Fruit fly (Drosophila melanogaster) whole organism, embryonic: ENCODE measurements around the gene CG7781.

Experiments
- Antp ChIP-seq: fragments of 200-800 bp; sonication (Bioruptor generic); optimal IDR thresholded peaks from 3 replicates; lab custom pipeline; 2016; ENCODE audit warnings: missing biosample characterization, missing genetic modification characterization
- Bdp1 ChIP-seq: fragments of 200-800 bp; sonication (Bioruptor generic); optimal IDR thresholded peaks from 3 replicates; lab custom pipeline; 2016; ENCODE audit warnings: missing biosample characterization, missing genetic modification characterization
- CG1024 ChIP-seq: fragments of 200-800 bp; sonication (Bioruptor generic); IDR thresholded peaks from 2 replicates; pipeline ENCODE4 v1.3.6; 2022; ENCODE audit warnings: missing biosample characterization, missing genetic modification characterization
- CG11247 ChIP-seq: fragments of 200-800 bp; sonication (Bioruptor generic); IDR thresholded peaks from 2 replicates; pipeline ENCODE4 v1.3.6; 2022; ENCODE audit warnings: missing biosample characterization, missing genetic modification characterization
- CG12219 ChIP-seq: fragments of 200-800 bp; sonication (Bioruptor generic); optimal IDR thresholded peaks from 3 replicates; lab custom pipeline; 2018; ENCODE audit warnings: missing biosample characterization, mild to moderate bottlenecking, missing genetic modification characterization
- CG13123 ChIP-seq: fragments of 200-800 bp; sonication (Bioruptor generic); optimal IDR thresholded peaks from 2 replicates; lab custom pipeline; 2016; ENCODE audit warnings: missing biosample characterization, missing genetic modification characterization
- CG14860 ChIP-seq: fragments of 200-800 bp; sonication (Bioruptor generic); IDR thresholded peaks from 3 replicates; pipeline ENCODE4 v1.3.6; 2022; ENCODE audit warnings: missing biosample characterization, missing genetic modification characterization; ENCODE audit not compliant: partially characterized antibody
- CG15601 ChIP-seq: fragments of 200-800 bp; sonication (Bioruptor generic); optimal IDR thresholded peaks from 3 replicates; lab custom pipeline; 2019; ENCODE audit warnings: missing biosample characterization, mild to moderate bottlenecking, missing genetic modification characterization, moderate library complexity
- CG2120 ChIP-seq: fragments of 200-800 bp; sonication (Bioruptor generic); optimal IDR thresholded peaks from 3 replicates; lab custom pipeline; 2016; ENCODE audit warnings: missing biosample characterization, missing genetic modification characterization
- CG31441 ChIP-seq: fragments of 200-800 bp; sonication (Bioruptor generic); IDR thresholded peaks from 2 replicates; pipeline ENCODE4 v1.3.6; 2022; ENCODE audit warnings: missing biosample characterization, missing genetic modification characterization
- CG32767 ChIP-seq: fragments of 200-800 bp; sonication (Bioruptor generic); IDR thresholded peaks from 2 replicates; pipeline ENCODE4 v1.3.6; 2022; ENCODE audit warnings: missing biosample characterization, missing genetic modification characterization
- CG34376 ChIP-seq: fragments of 200-800 bp; sonication (Bioruptor generic); optimal IDR thresholded peaks from 2 replicates; lab custom pipeline; 2018; ENCODE audit warnings: missing biosample characterization, mild to moderate bottlenecking, missing genetic modification characterization
- CG34422 ChIP-seq: fragments of 200-800 bp; sonication (Bioruptor generic); IDR thresholded peaks from 3 replicates; pipeline ENCODE4 v1.3.6; 2022; ENCODE audit warnings: missing biosample characterization, missing genetic modification characterization
- CG3847 ChIP-seq: fragments of 200-800 bp; sonication (Bioruptor generic); IDR thresholded peaks from 2 replicates; pipeline ENCODE4 v1.3.6; 2022; ENCODE audit warnings: missing biosample characterization, missing genetic modification characterization
- CG6272 ChIP-seq: fragments of 200-800 bp; sonication (Bioruptor generic); IDR thresholded peaks from 2 replicates; pipeline ENCODE4 v1.3.6; 2022; ENCODE audit warnings: missing biosample characterization, missing genetic modification characterization
- CG9797 ChIP-seq: fragments of 200-800 bp; sonication (Bioruptor generic); optimal IDR thresholded peaks from 3 replicates; lab custom pipeline; 2018; ENCODE audit warnings: missing biosample characterization, mild to moderate bottlenecking, missing genetic modification characterization
- CrebB ChIP-seq: fragments of 200-800 bp; sonication (Bioruptor generic); optimal IDR thresholded peaks from 3 replicates; lab custom pipeline; 2018; ENCODE audit warnings: missing biosample characterization, mild to moderate bottlenecking, missing genetic modification characterization
- Dad ChIP-seq: fragments of 200-800 bp; sonication (Bioruptor generic); optimal IDR thresholded peaks from 3 replicates; lab custom pipeline; 2016; ENCODE audit warnings: missing biosample characterization, missing genetic modification characterization
- Dip2 ChIP-seq: fragments of 200-800 bp; sonication (Bioruptor generic); IDR thresholded peaks from 2 replicates; pipeline ENCODE4 v1.3.6; 2022; ENCODE audit warnings: missing biosample characterization, missing genetic modification characterization
- Dip3 ChIP-seq: fragments of 200-800 bp; sonication (Bioruptor generic); optimal IDR thresholded peaks from 3 replicates; lab custom pipeline; 2016; ENCODE audit warnings: missing biosample characterization, missing genetic modification characterization
- Doc3 ChIP-seq: fragments of 200-800 bp; sonication (Bioruptor generic); IDR thresholded peaks from 3 replicates; pipeline ENCODE4 v1.3.6; 2022; ENCODE audit warnings: missing biosample characterization, missing genetic modification characterization; ENCODE audit not compliant: partially characterized antibody
- Hr78 ChIP-seq, 2 experiments: fragments of 200-800 bp in 1 of 2; fragments of >200 bp in 1 of 2; sonication (Bioruptor generic) in 1 of 2; optimal IDR thresholded peaks; 2 replicates each; lab custom pipeline; 2017 to 2019; ENCODE audit warnings: missing biosample characterization in 2 of 2, missing genetic modification characterization in 2 of 2, mild to moderate bottlenecking in 1 of 2, moderate library complexity in 1 of 2
- Lhr ChIP-seq: fragments of 200-800 bp; sonication (Bioruptor generic); optimal IDR thresholded peaks from 3 replicates; lab custom pipeline; 2017; ENCODE audit warnings: mild to moderate bottlenecking, missing biosample characterization, missing genetic modification reagents, missing genetic modification characterization
- Med ChIP-seq: fragments of 200-800 bp; sonication (Bioruptor generic); peaks from one replicate; lab custom pipeline; 2016; ENCODE audit warnings: missing biosample characterization, missing genetic modification characterization, mild to moderate bottlenecking, inconsistent platforms, moderate library complexity
- Meics ChIP-seq: fragments of 200-800 bp; sonication (Bioruptor generic); optimal IDR thresholded peaks from 2 replicates; lab custom pipeline; 2017; ENCODE audit warnings: missing biosample characterization, mild to moderate bottlenecking, missing genetic modification characterization
- Neu2 ChIP-seq: fragments of 200-800 bp; sonication (Bioruptor generic); optimal IDR thresholded peaks from 3 replicates; lab custom pipeline; 2016; ENCODE audit warnings: missing biosample characterization, missing genetic modification characterization, borderline replicate concordance
- Oli ChIP-seq: fragments of 200-800 bp; sonication (Bioruptor generic); optimal IDR thresholded peaks from 2 replicates; lab custom pipeline; 2018; ENCODE audit warnings: missing biosample characterization, mild to moderate bottlenecking, missing genetic modification characterization, moderate library complexity
- Ptx1 ChIP-seq: fragments of 200-800 bp; sonication (Bioruptor generic); IDR thresholded peaks from 2 replicates; pipeline ENCODE4 v1.3.6; 2022; ENCODE audit warnings: missing biosample characterization, missing genetic modification characterization
- Ravus ChIP-seq: fragments of 200-800 bp; sonication (Bioruptor generic); IDR thresholded peaks from 2 replicates; pipeline ENCODE4 v1.3.6; 2022; ENCODE audit warnings: missing biosample characterization, missing genetic modification characterization
- Scr ChIP-seq: fragments of 200-800 bp; sonication (Bioruptor generic); IDR thresholded peaks from 2 replicates; pipeline ENCODE4 v1.3.6; 2022; ENCODE audit warnings: missing biosample characterization, missing genetic modification characterization; ENCODE audit not compliant: partially characterized antibody
- Sin3A ChIP-seq: fragments of >200 bp; optimal IDR thresholded peaks from 2 replicates; lab custom pipeline; 2018
- Spps ChIP-seq: fragments of 200-800 bp; sonication (Bioruptor generic); optimal IDR thresholded peaks from 2 replicates; lab custom pipeline; 2018; ENCODE audit warnings: missing biosample characterization, mild to moderate bottlenecking, missing genetic modification characterization
- Sry-β ChIP-seq: fragments of 200-800 bp; sonication (Bioruptor generic); optimal IDR thresholded peaks from 2 replicates; lab custom pipeline; 2018; ENCODE audit warnings: missing biosample characterization, mild to moderate bottlenecking, missing genetic modification characterization, moderate library complexity
- ab ChIP-seq: fragments of 200-800 bp; sonication (Bioruptor generic); optimal IDR thresholded peaks from 2 replicates; lab custom pipeline; 2016; ENCODE audit warnings: missing biosample characterization, missing genetic modification characterization
- ac ChIP-seq: fragments of 200-800 bp; sonication (Bioruptor generic); optimal IDR thresholded peaks from 3 replicates; lab custom pipeline; 2017; ENCODE audit warnings: missing biosample characterization, mild to moderate bottlenecking, missing genetic modification characterization
- ara ChIP-seq: fragments of 200-800 bp; sonication (Bioruptor generic); IDR thresholded peaks from 2 replicates; pipeline ENCODE4 v1.3.6; 2022; ENCODE audit warnings: missing biosample characterization, missing genetic modification characterization
- ash1 ChIP-seq: fragments of 200-800 bp; sonication (Bioruptor generic); optimal IDR thresholded peaks from 2 replicates; lab custom pipeline; 2018; ENCODE audit warnings: missing biosample characterization, mild to moderate bottlenecking, missing genetic modification characterization
- az2 ChIP-seq: fragments of 200-800 bp; sonication (Bioruptor generic); optimal IDR thresholded peaks from 3 replicates; lab custom pipeline; 2016; ENCODE audit warnings: missing biosample characterization, missing genetic modification characterization
- danr ChIP-seq: fragments of 200-800 bp; sonication (Bioruptor generic); IDR thresholded peaks from 2 replicates; pipeline ENCODE4 v1.3.6; 2022; ENCODE audit warnings: missing biosample characterization, missing genetic modification characterization
- dati ChIP-seq: fragments of 200-800 bp; sonication (Bioruptor generic); IDR thresholded peaks from 2 replicates; pipeline ENCODE4 v1.3.6; 2022; ENCODE audit warnings: missing biosample characterization, missing genetic modification characterization
- ems ChIP-seq: fragments of 200-800 bp; sonication (Bioruptor generic); optimal IDR thresholded peaks from 3 replicates; lab custom pipeline; 2016; ENCODE audit warnings: missing biosample characterization, missing genetic modification characterization
- grau ChIP-seq: fragments of 200-800 bp; optimal IDR thresholded peaks from 3 replicates; lab custom pipeline; 2019; ENCODE audit warnings: missing biosample characterization, mild to moderate bottlenecking, missing genetic modification characterization, moderate library complexity
- her ChIP-seq: fragments of 200-800 bp; sonication (Bioruptor generic); optimal IDR thresholded peaks from 2 replicates; lab custom pipeline; 2016; ENCODE audit warnings: missing biosample characterization, missing genetic modification characterization
- klu ChIP-seq: fragments of 200-800 bp; sonication (Bioruptor generic); IDR thresholded peaks from 2 replicates; pipeline ENCODE4 v1.3.6; 2022; ENCODE audit warnings: missing biosample characterization, missing genetic modification characterization
- lbe ChIP-seq: fragments of 200-800 bp; sonication (Bioruptor generic); optimal IDR thresholded peaks from 2 replicates; lab custom pipeline; 2016; ENCODE audit warnings: missing biosample characterization, mild to moderate bottlenecking, missing genetic modification characterization
- lmd ChIP-seq: fragments of 200-800 bp; sonication (Bioruptor generic); IDR thresholded peaks from 2 replicates; pipeline ENCODE4 v1.3.6; 2022; ENCODE audit warnings: missing biosample characterization, missing genetic modification characterization
- pfk ChIP-seq: fragments of 200-800 bp; sonication (Bioruptor generic); optimal IDR thresholded peaks from 2 replicates; lab custom pipeline; 2018; ENCODE audit warnings: missing biosample characterization, mild to moderate bottlenecking, missing genetic modification characterization, moderate library complexity
- tll ChIP-seq, 2 experiments: fragments of 200-800 bp in 1 of 2; fragments of >200 bp in 1 of 2; sonication (Bioruptor generic) in 1 of 2; optimal IDR thresholded peaks; 2 replicates each; lab custom pipeline; 2017 to 2019; ENCODE audit warnings: missing biosample characterization in 2 of 2, missing genetic modification characterization in 2 of 2, mild to moderate bottlenecking in 1 of 2, moderate library complexity in 1 of 2
- z ChIP-seq: fragments of 200-800 bp; sonication (Bioruptor generic); IDR thresholded peaks from 3 replicates; pipeline ENCODE4 v1.3.6; 2022; ENCODE audit warnings: missing biosample characterization, missing genetic modification characterization

Gene CG7781

DNA sequence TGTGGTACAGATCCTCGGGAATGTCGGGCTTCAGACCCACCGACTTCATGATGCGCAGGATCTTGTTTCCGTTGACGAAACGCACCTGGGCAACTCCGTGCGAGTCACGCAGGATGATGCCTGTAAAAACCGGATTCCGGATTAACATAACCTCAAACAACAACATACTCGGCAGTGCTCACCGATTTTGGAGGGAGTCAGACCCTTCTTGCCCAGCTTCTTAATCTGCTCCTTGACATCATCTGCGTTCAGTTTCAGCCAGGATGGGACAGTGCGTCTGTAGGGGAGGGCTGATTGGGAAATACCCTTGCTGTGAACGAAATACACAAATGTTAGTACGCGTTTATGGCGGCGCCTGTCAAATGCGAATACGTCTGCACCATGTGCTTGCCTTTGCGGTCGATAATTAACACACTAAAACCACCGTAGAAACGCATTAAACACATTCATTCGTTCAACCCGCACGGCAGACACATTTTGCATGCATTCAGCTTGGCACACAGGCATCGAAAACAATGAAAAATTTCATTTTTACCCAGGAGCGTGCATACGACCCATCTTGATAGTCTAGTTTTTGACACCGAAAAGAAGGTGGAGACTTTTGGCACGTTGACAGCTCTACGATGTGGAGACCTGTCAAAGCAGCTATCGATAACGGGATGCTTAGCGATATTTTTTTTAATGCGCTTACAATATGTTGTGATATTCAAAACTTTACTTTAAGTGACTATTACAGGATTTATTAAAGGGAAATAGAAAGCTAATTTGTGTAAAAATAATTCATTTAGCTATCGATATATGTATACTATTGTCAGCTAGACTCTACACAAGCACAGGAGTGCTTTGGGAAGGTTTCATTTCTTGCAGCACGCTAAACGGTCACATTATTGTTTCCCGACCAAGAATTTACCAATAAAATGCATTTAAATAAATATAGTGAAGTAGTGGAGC, 39.1 kb upstream of the CG7781 start, which contains the start of the genes RpS13 and CSN8 (continued):
- TF ChIP-seq ara (GFP tag; lab: Robert Waterston, UW) (no peak), danr (GFP tag; lab: Robert Waterston, UW) (no peak), CG2120 (GFP tag; lab: Kevin White, UChicago) (no peak), CG9797 (peak; percentile 67), CG31441 (GFP tag; lab: Robert Waterston, UW) (peak; percentile 54; the same call in 1 of the 2 replicates), dati (GFP tag; lab: Robert Waterston, UW) (no peak), CG1024 (GFP tag; lab: Robert Waterston, UW) (no peak), CG34422 (GFP tag; lab: Robert Waterston, UW) (peak; percentile 62; the same call in 1 of the 3 replicates), CG34376 (GFP tag; lab: Kevin White, UChicago) (peak; percentile 68), Dip3 (GFP tag; lab: Kevin White, UChicago) (peak; percentile 7), Lhr (GFP tag; lab: Kevin White, UChicago) (peak; percentile 57), CG3847 (GFP tag; lab: Robert Waterston, UW) (0 out of 2 replicates have a peak, but pooled peaks have one; percentile 7), lbe (GFP tag; lab: Kevin White, UChicago) (no peak), Spps (tag; lab: Kevin White, UChicago) (no peak), Antp (GFP tag; lab: Kevin White, UChicago) (no peak), Ravus (GFP tag; lab: Robert Waterston, UW) (no peak), Ptx1 (GFP tag; lab: Robert Waterston, UW) (no peak), Meics (GFP tag; lab: Kevin White, UChicago) (peak; percentile 31), Med (GFP tag; lab: Kevin White, UChicago) (peak; percentile 61), her (GFP tag; lab: Kevin White, UChicago) (no peak), Dip2 (no peak), Neu2 (GFP tag; lab: Kevin White, UChicago) (no peak), Oli (tag; lab: Kevin White, UChicago) (no peak), CG32767 (GFP tag; lab: Robert Waterston, UW) (0 out of 2 replicates have a peak, but pooled peaks have one; percentile 17), CG6272 (no peak), Bdp1 (GFP tag; lab: Kevin White, UChicago) (no peak), tll (GFP tag; optimal IDR thresholded peaks at IDR 0.05; lab: Kevin White, UChicago) (no peak), Hr78 (GFP tag; optimal IDR thresholded peaks at IDR 0.05; lab: Kevin White, UChicago) (no peak), klu (GFP tag; lab: Robert Waterston, UW) (no peak), ac (GFP tag; lab: Kevin White, UChicago) (no peak), lmd (GFP tag; lab: Robert Waterston, UW) (no peak), CG12219 (GFP tag; lab: Kevin White, UChicago) (no peak), CG11247 (no peak), CG15601 (tag; lab: Kevin White, UChicago) (peak; percentile 31), grau (tag; lab: Kevin White, UChicago) (peak; percentile 7), z (GFP tag; lab: Robert Waterston, UW) (no peak), Sry-β (no peak), CrebB (no peak), ash1 (GFP tag; lab: Kevin White, UChicago) (no peak), ab (GFP tag; lab: Kevin White, UChicago) (no peak), Dad (no peak), CG13123 (GFP tag; lab: Kevin White, UChicago) (no peak), ems (GFP tag; lab: Kevin White, UChicago) (no peak), az2 (GFP tag; lab: Kevin White, UChicago) (no peak), pfk (GFP tag; lab: Kevin White, UChicago) (no peak), CG14860 (GFP tag; lab: Robert Waterston, UW) (peak; percentile 92), Doc3 (GFP tag; lab: Robert Waterston, UW) (peak; percentile 93), Sin3A (peak; percentile 93), Scr (GFP tag; lab: Robert Waterston, UW) (peak; percentile 98)
